Worm (Caenorhabditis elegans) whole organism, L3 larva: ENCODE results near the gene lips-11.
A peak's percentile ranks its signal among the peaks of the same experiment; 100 is the strongest.

Experiments used
- R02D3.7 ChIP-seq: fragments of 150-350 bp; optimal IDR thresholded peaks from 2 replicates; lab custom pipeline; 2014; ENCODE audit warnings: missing biosample characterization, missing genetic modification characterization
- ama-1 ChIP-seq: fragments of 150-350 bp; optimal IDR thresholded peaks from 2 replicates; lab custom pipeline; 2018
- ceh-28 ChIP-seq: fragments of 150-350 bp; optimal IDR thresholded peaks from 2 replicates; lab custom pipeline; 2014; ENCODE audit warnings: missing biosample characterization, missing genetic modification reagents, missing genetic modification characterization
- daf-12 ChIP-seq: fragments of 150-350 bp; optimal IDR thresholded peaks from 2 replicates; lab custom pipeline; 2014; ENCODE audit warnings: missing biosample characterization, missing genetic modification reagents, missing genetic modification characterization
- elt-2 ChIP-seq: sonication (generic microtip); optimal IDR thresholded peaks from 2 replicates; lab custom pipeline; 2016; ENCODE audit warnings: missing genetic modification reagents, mild to moderate bottlenecking, missing genetic modification characterization, missing compliant biosample characterization
- elt-3 ChIP-seq, 3 experiments: fragments of 150-350 bp in 1 of 3; sonication (generic microtip) in 2 of 3; optimal IDR thresholded peaks; 2 replicates in 2 of 3; 4 replicates in 1 of 3; lab custom pipeline; 2014 to 2017; ENCODE audit warnings: missing biosample characterization in 3 of 3, missing genetic modification characterization in 3 of 3
- fkh-10 ChIP-seq: sonication (generic microtip); optimal IDR thresholded peaks from 2 replicates; lab custom pipeline; 2017; ENCODE audit warnings: missing biosample characterization, missing genetic modification reagents, missing genetic modification characterization
- fos-1 ChIP-seq: fragments of 150-350 bp; optimal IDR thresholded peaks from 2 replicates; lab custom pipeline; 2014; ENCODE audit warnings: missing biosample characterization, missing genetic modification characterization
- nhr-12 ChIP-seq: fragments of 150-350 bp; optimal IDR thresholded peaks from 2 replicates; lab custom pipeline; 2014; ENCODE audit warnings: missing biosample characterization, missing genetic modification characterization
- pha-4 ChIP-seq: fragments of 150-350 bp; optimal IDR thresholded peaks from 2 replicates; lab custom pipeline; 2014; ENCODE audit warnings: missing biosample characterization, missing genetic modification reagents, missing genetic modification characterization
- pqm-1 ChIP-seq: fragments of 150-350 bp; optimal IDR thresholded peaks from 2 replicates; lab custom pipeline; 2017; ENCODE audit warnings: missing biosample characterization, missing genetic modification characterization, inconsistent platforms
- skn-1 ChIP-seq: fragments of 150-350 bp; optimal IDR thresholded peaks from 2 replicates; lab custom pipeline; 2014; ENCODE audit warnings: missing biosample characterization, missing genetic modification characterization
- unc-39 ChIP-seq: sonication (generic microtip); optimal IDR thresholded peaks from 4 replicates; lab custom pipeline; 2017; ENCODE audit warnings: missing biosample characterization, missing genetic modification characterization

DNA sequence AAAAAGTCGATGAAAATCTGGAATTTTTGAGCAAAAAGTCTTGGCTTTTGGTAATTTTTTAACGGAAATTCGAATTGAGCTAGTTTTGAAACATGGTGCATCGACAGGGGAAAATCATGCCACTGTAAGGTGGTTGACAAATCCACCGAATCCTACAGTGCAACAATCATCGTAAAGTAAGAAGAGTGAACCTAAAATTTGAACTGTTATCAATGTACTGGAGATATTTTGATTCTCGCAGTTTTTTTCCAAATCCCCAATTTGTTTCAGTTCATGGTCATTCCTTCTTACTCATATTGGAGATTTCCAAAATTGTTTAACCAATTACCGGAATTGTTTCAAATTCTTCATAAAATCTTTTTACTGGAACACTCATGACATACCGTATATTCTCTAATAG, 41.9 kb upstream of the lips-11 start:
- TF ChIP-seq pha-4 (tag; lab: Kevin White, UChicago), result no peak
- TF ChIP-seq unc-39 (tag; lab: Kevin White, UChicago), result no peak
- no peak for TF ChIP-seq R02D3.7 (tag; lab: Kevin White, UChicago)
- no peak for TF ChIP-seq daf-12 (tag; lab: Kevin White, UChicago)
- TF ChIP-seq elt-2 (tag; lab: Kevin White, UChicago), result peak; percentile 30
- no peak for TF ChIP-seq fos-1 (tag; lab: Kevin White, UChicago)
- no peak for TF ChIP-seq elt-3 (tag; optimal IDR thresholded peaks at IDR 0.05; lab: Kevin White, UChicago)
- TF ChIP-seq pqm-1 (tag; lab: Kevin White, UChicago), result no peak
- TF ChIP-seq ceh-28, result no peak
- TF ChIP-seq ama-1, result no peak
- no peak for TF ChIP-seq fkh-10 (GFP tag; lab: Kevin White, UChicago)
- TF ChIP-seq nhr-12 (tag; lab: Kevin White, UChicago), result no peak
- TF ChIP-seq skn-1, result no peak
